Fruit fly (Drosophila melanogaster) Kc167 (cell line): Measurements from ENCODE around the gene Art3.

Source experiments
- insv ChIP-seq: fragments of >200 bp; optimal IDR thresholded peaks from 3 replicates; lab custom pipeline; 2018; ENCODE audit warnings: missing external identifiers
- psq ChIP-seq: fragments of >200 bp; optimal IDR thresholded peaks from 2 replicates; lab custom pipeline; 2017; ENCODE audit warnings: missing external identifiers
- ttk ChIP-seq: sonication (Bioruptor generic); optimal IDR thresholded peaks from 2 replicates; lab custom pipeline; 2017; ENCODE audit warnings: missing external identifiers

dm6 chr3R:15262710-15263672, 33.8 kb upstream of the Art3 start, which contains the start of the genes eIF2gamma and Set:
- no peak for TF ChIP-seq ttk (lab: Kevin White, UChicago)
- no peak for TF ChIP-seq psq
- no peak for TF ChIP-seq insv (lab: Kevin White, UChicago)
